Worm (Caenorhabditis elegans) whole organism, L4/young adult: Measurements from ENCODE around the gene C10B5.1.

Experiments
- W03F9.2 ChIP-seq: fragments of 150-350 bp; optimal IDR thresholded peaks from 2 replicates; lab custom pipeline; 2014; ENCODE audit warnings: missing biosample characterization, missing genetic modification characterization
- dao-5 ChIP-seq: sonication (generic microtip); optimal IDR thresholded peaks from 2 replicates; lab custom pipeline; 2016; ENCODE audit warnings: missing genotype, missing genetic modification characterization, moderate library complexity, missing compliant biosample characterization

DNA sequence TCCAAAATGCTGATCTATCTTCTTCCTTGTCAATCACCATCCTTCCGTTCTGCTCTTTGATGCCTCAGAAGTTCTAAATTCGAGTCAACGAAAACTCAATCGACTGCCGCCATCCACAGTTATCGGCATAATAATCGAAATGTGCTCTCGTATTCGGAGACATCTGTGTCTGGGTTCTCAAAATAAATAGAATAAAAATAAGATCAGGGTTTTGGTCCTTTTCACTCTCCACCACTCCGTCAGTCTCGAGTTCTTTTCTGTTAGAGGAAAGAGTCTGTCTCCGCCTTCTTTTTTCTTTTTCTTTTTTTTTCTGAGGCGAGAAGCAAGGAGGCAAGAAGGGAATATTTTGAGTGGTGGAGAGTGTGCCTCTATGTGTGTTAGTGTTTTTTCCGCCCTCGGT, 42.7 kb downstream of the C10B5.1 start, which contains the start of gene F41E6.17:
- TF ChIP-seq dao-5 (tag; lab: Kevin White, UChicago) = no peak
- TF ChIP-seq W03F9.2 (tag; lab: Kevin White, UChicago) = no peak
